Worm (Caenorhabditis elegans): ENCODE measurements around the gene Y48E1C.1.

DNA sequence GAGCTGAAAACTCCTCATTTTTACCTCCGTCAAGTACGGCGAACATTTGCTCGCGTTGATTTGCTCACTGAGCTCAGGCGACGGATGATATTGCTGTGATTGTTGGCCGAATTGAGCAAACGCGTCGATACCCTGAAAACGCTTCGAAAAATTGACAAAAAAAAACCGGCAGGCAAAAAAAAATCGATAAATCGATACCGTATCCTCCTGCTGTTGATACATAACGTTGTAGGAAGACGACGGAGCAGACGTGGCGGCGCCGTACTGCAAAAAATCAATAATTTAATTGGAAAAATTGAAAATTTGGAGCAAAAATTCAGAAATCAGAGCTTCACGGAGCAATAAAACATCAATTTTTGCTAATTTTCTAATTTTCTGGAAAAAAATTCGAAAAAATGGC lies 40.0 kb downstream of the Y48E1C.1 start:
- TF ChIP-seq ces-1 (GFP tag; optimal IDR thresholded peaks at IDR 0.05): no peak
- TF ChIP-seq lsy-2 (tag; optimal IDR thresholded peaks at IDR 0.05): no peak
- no peak for TF ChIP-seq fos-1 (tag; optimal IDR thresholded peaks at IDR 0.05)
- no peak for TF ChIP-seq elt-2 (tag; optimal IDR thresholded peaks at IDR 0.05)
- no peak for TF ChIP-seq unc-62 (GFP tag; optimal IDR thresholded peaks at IDR 0.05)
- no peak for TF ChIP-seq nhr-28 (tag; optimal IDR thresholded peaks at IDR 0.05)
- no peak for TF ChIP-seq ceh-82 (tag; optimal IDR thresholded peaks at IDR 0.05)
- TF ChIP-seq hlh-4 (tag; optimal IDR thresholded peaks at IDR 0.05): no peak
- no peak for TF ChIP-seq nhr-76 (tag; optimal IDR thresholded peaks at IDR 0.05)
- TF ChIP-seq jun-1 (tag; optimal IDR thresholded peaks at IDR 0.05): no peak
- no peak for TF ChIP-seq nhr-20 (tag; optimal IDR thresholded peaks at IDR 0.05)

All from whole organism, L1 larva.